Worm (Caenorhabditis elegans) whole organism, young adult: ENCODE results near the gene C45G9.11.

Source experiments
- B0019.2 ChIP-seq: fragments of 200-800 bp; sonication (Bioruptor generic); conservative IDR thresholded peaks from 2 replicates; pipeline ENCODE4 v1.3.6; 2022; ENCODE audit warnings: missing genetic modification reagents, missing genetic modification characterization, missing compliant biosample characterization
- B0261.1 ChIP-seq: sonication (generic microtip); optimal IDR thresholded peaks from 2 replicates; lab custom pipeline; 2016; ENCODE audit warnings: mild to moderate bottlenecking, missing genetic modification characterization, moderate library complexity, missing compliant biosample characterization
- B0336.3 ChIP-seq: fragments of 200-800 bp; sonication (Bioruptor generic); IDR thresholded peaks from 2 replicates; pipeline ENCODE4 v1.3.6; 2022; ENCODE audit warnings: missing genetic modification characterization, missing compliant biosample characterization
- C06A6.2 ChIP-seq: fragments of 200-800 bp; sonication (Bioruptor generic); conservative IDR thresholded peaks from 2 replicates; pipeline ENCODE4 v1.3.6; 2022; ENCODE audit warnings: missing genetic modification characterization, missing compliant biosample characterization
- C17E4.6 ChIP-seq: fragments of 200-800 bp; sonication (Bioruptor generic); IDR thresholded peaks from 2 replicates; pipeline ENCODE4 v1.3.6; 2022; ENCODE audit warnings: missing genetic modification reagents, missing genetic modification characterization, missing compliant biosample characterization
- F22D6.2 ChIP-seq: sonication (generic microtip); optimal IDR thresholded peaks from 2 replicates; lab custom pipeline; 2016; ENCODE audit warnings: mild to moderate bottlenecking, missing genetic modification characterization, missing compliant biosample characterization
- F23B12.7 ChIP-seq: sonication (generic microtip); optimal IDR thresholded peaks from 2 replicates; lab custom pipeline; 2017; ENCODE audit warnings: missing genetic modification characterization, mild to moderate bottlenecking, missing compliant biosample characterization, antibody characterized with exemption, moderate library complexity; ENCODE audit not compliant: insufficient read depth
- F37B4.10 ChIP-seq: fragments of 200-800 bp; sonication (Bioruptor generic); IDR thresholded peaks from 2 replicates; pipeline ENCODE4 v1.3.6; 2022; ENCODE audit warnings: missing genetic modification characterization, missing compliant biosample characterization
- Y53G8AR.9 ChIP-seq: fragments of 200-800 bp; sonication (Bioruptor generic); conservative IDR thresholded peaks from 2 replicates; pipeline ENCODE4 v1.3.6; 2022; ENCODE audit warnings: missing genetic modification reagents, missing genetic modification characterization, missing compliant biosample characterization
- Y67H2A.10 ChIP-seq: fragments of 200-800 bp; sonication (Bioruptor generic); conservative IDR thresholded peaks from 2 replicates; pipeline ENCODE4 v1.3.6; 2022; ENCODE audit warnings: missing genetic modification reagents, missing genetic modification characterization, missing compliant biosample characterization
- Y79H2A.3 ChIP-seq: fragments of 200-800 bp; sonication (Bioruptor generic); conservative IDR thresholded peaks from 2 replicates; pipeline ENCODE4 v1.3.6; 2022; ENCODE audit warnings: missing genetic modification reagents, missing genetic modification characterization, missing compliant biosample characterization
- Y95B8A.8 ChIP-seq: fragments of 200-800 bp; sonication (Bioruptor generic); IDR thresholded peaks from 2 replicates; pipeline ENCODE4 v1.3.6; 2022; ENCODE audit warnings: missing genetic modification reagents, missing genetic modification characterization, missing compliant biosample characterization
- akir-1 ChIP-seq: fragments of 200-800 bp; sonication (Bioruptor generic); optimal IDR thresholded peaks from 2 replicates; lab custom pipeline; 2018; ENCODE audit warnings: mild to moderate bottlenecking, missing genetic modification characterization, moderate library complexity, missing compliant biosample characterization
- athp-1 ChIP-seq: sonication (generic microtip); optimal IDR thresholded peaks from 2 replicates; lab custom pipeline; 2017; ENCODE audit warnings: mild to moderate bottlenecking, missing genetic modification characterization, missing compliant biosample characterization
- bed-1 ChIP-seq: fragments of 200-800 bp; sonication (Bioruptor generic); IDR thresholded peaks from 2 replicates; pipeline ENCODE4 v1.3.6; 2022; ENCODE audit warnings: missing genetic modification reagents, missing genetic modification characterization, missing compliant biosample characterization
- ceh-58 ChIP-seq: fragments of 200-800 bp; sonication (Bioruptor generic); IDR thresholded peaks from 2 replicates; pipeline ENCODE4 v1.3.6; 2022; ENCODE audit warnings: missing genetic modification characterization, missing compliant biosample characterization
- dox-1 ChIP-seq: fragments of 200-800 bp; sonication (Bioruptor generic); IDR thresholded peaks from 2 replicates; pipeline ENCODE4 v1.3.6; 2022; ENCODE audit warnings: missing genetic modification reagents, missing genetic modification characterization, missing compliant biosample characterization
- dpff-1 ChIP-seq: sonication (generic microtip); optimal IDR thresholded peaks from 2 replicates; lab custom pipeline; 2017; ENCODE audit warnings: mild to moderate bottlenecking, missing genetic modification characterization, missing compliant biosample characterization
- egrh-3 ChIP-seq: fragments of 200-800 bp; sonication (Bioruptor generic); IDR thresholded peaks from 2 replicates; pipeline ENCODE4 v1.3.6; 2022; ENCODE audit warnings: missing genetic modification reagents, missing genetic modification characterization, missing compliant biosample characterization
- gei-17 ChIP-seq: fragments of 200-800 bp; sonication (Bioruptor generic); optimal IDR thresholded peaks from 2 replicates; lab custom pipeline; 2018; ENCODE audit warnings: mild to moderate bottlenecking, missing genetic modification characterization, missing compliant biosample characterization
- hrde-1 ChIP-seq: sonication (generic microtip); optimal IDR thresholded peaks from 2 replicates; lab custom pipeline; 2016; ENCODE audit warnings: missing genetic modification characterization, mild to moderate bottlenecking, missing compliant biosample characterization, moderate library complexity, missing genotype, missing genetic modification reagents, borderline replicate concordance
- hsf-1 ChIP-seq: fragments of 200-800 bp; sonication (Bioruptor generic); IDR thresholded peaks from 2 replicates; pipeline ENCODE4 v1.3.6; 2022; ENCODE audit warnings: missing genetic modification reagents, missing genetic modification characterization, missing compliant biosample characterization
- lag-1 ChIP-seq: fragments of 200-800 bp; sonication (Bioruptor generic); IDR thresholded peaks from 2 replicates; pipeline ENCODE4 v1.3.6; 2022; ENCODE audit warnings: missing genetic modification reagents, missing genetic modification characterization, missing compliant biosample characterization
- lin-26 ChIP-seq: fragments of 200-800 bp; sonication (Bioruptor generic); IDR thresholded peaks from 2 replicates; pipeline ENCODE4 v1.3.6; 2022; ENCODE audit warnings: missing genetic modification reagents, missing genetic modification characterization, missing compliant biosample characterization
- lin-35 ChIP-seq, 3 experiments: fragments of 150-350 bp in 2 of 3; sonication (generic microtip) in 1 of 3; optimal IDR thresholded peaks; 2 replicates each; lab custom pipeline; 2014 to 2018; ENCODE audit warnings: missing biosample characterization in 3 of 3, missing genetic modification characterization in 3 of 3, missing genetic modification reagents in 3 of 3
- lin-40 ChIP-seq: sonication (generic microtip); optimal IDR thresholded peaks from 2 replicates; lab custom pipeline; 2016; ENCODE audit warnings: missing genetic modification characterization, mild to moderate bottlenecking, missing compliant biosample characterization, missing genotype, missing genetic modification reagents
- lin-54 ChIP-seq: fragments of 200-800 bp; sonication (Bioruptor generic); optimal IDR thresholded peaks from 2 replicates; lab custom pipeline; 2018; ENCODE audit warnings: mild to moderate bottlenecking, missing genetic modification characterization, missing compliant biosample characterization
- madf-8 ChIP-seq: fragments of 200-800 bp; sonication (Bioruptor generic); conservative IDR thresholded peaks from 2 replicates; pipeline ENCODE4 v1.3.6; 2022; ENCODE audit warnings: missing genetic modification reagents, missing genetic modification characterization, missing compliant biosample characterization
- mes-4 ChIP-seq: sonication (generic microtip); optimal IDR thresholded peaks from 2 replicates; lab custom pipeline; 2016; ENCODE audit warnings: missing genotype, missing genetic modification characterization, missing compliant biosample characterization
- mxl-1 ChIP-seq: sonication (generic microtip); optimal IDR thresholded peaks from 2 replicates; lab custom pipeline; 2016; ENCODE audit warnings: missing genetic modification characterization, missing compliant biosample characterization
- nfya-1 ChIP-seq: sonication (generic microtip); optimal IDR thresholded peaks from 2 replicates; lab custom pipeline; 2017; ENCODE audit warnings: antibody characterized with exemption, missing compliant biosample characterization, missing genetic modification characterization, borderline replicate concordance; ENCODE audit not compliant: insufficient read depth
- rec-8 ChIP-seq, 2 experiments: sonication (generic microtip); optimal IDR thresholded peaks; 2 replicates each; lab custom pipeline; 2016; ENCODE audit warnings: mild to moderate bottlenecking in 2 of 2, missing genetic modification characterization in 2 of 2, missing genetic modification reagents in 2 of 2, missing genotype in 2 of 2, missing biosample characterization in 1 of 2, missing compliant biosample characterization in 1 of 2, moderate library complexity in 1 of 2
- repo-1 ChIP-seq: sonication (generic microtip); optimal IDR thresholded peaks from 2 replicates; lab custom pipeline; 2017; ENCODE audit warnings: mild to moderate bottlenecking, missing genetic modification characterization, missing compliant biosample characterization
- snpc-3.4 ChIP-seq: sonication (generic microtip); optimal IDR thresholded peaks from 2 replicates; lab custom pipeline; 2017; ENCODE audit warnings: missing genetic modification characterization, mild to moderate bottlenecking, missing compliant biosample characterization, antibody characterized with exemption, moderate library complexity, missing genotype, missing genetic modification reagents
- sptf-2 ChIP-seq: fragments of 200-800 bp; sonication (Bioruptor generic); optimal IDR thresholded peaks from 2 replicates; lab custom pipeline; 2018; ENCODE audit warnings: mild to moderate bottlenecking, missing genetic modification characterization, missing compliant biosample characterization
- unc-62 ChIP-seq: fragments of 150-350 bp; optimal IDR thresholded peaks from 2 replicates; lab custom pipeline; 2014; ENCODE audit warnings: missing biosample characterization, missing genetic modification reagents, missing genetic modification characterization
- zim-3 ChIP-seq: sonication (generic microtip); optimal IDR thresholded peaks from 2 replicates; lab custom pipeline; 2017; ENCODE audit warnings: mild to moderate bottlenecking, missing genetic modification characterization, moderate library complexity, missing compliant biosample characterization
- ztf-3 ChIP-seq: fragments of 200-800 bp; sonication (Bioruptor generic); optimal IDR thresholded peaks from 2 replicates; lab custom pipeline; 2018; ENCODE audit warnings: mild to moderate bottlenecking, missing genetic modification characterization, missing compliant biosample characterization

Gene C45G9.11

ce11 chrIII:5094506-5094905 is 26.0 kb upstream of the C45G9.11 start, which contains the start of gene F54D8.10:
TSS of gene F54D8.10 (plus strand) at chrIII:5094806.
- TF ChIP-seq rec-8 (tag; optimal IDR thresholded peaks at IDR 0.05; lab: Kevin White, UChicago) (no peak), Y67H2A.10 (GFP tag; lab: Robert Waterston, UW) (no peak), repo-1 (tag; lab: Kevin White, UChicago) (no peak), dox-1 (GFP tag; lab: Robert Waterston, UW) (no peak), lin-35 (GFP tag; optimal IDR thresholded peaks at IDR 0.05; lab: Kevin White, UChicago) (no peak), C06A6.2 (GFP tag; lab: Robert Waterston, UW) (no peak), unc-62 (GFP tag; lab: Kevin White, UChicago) (no peak), C17E4.6 (GFP tag; lab: Robert Waterston, UW) (no peak), B0261.1 (no peak), madf-8 (GFP tag; lab: Robert Waterston, UW) (no peak), Y79H2A.3 (GFP tag; lab: Robert Waterston, UW) (no peak), akir-1 (GFP tag; lab: Kevin White, UChicago) (no peak), nfya-1 (tag; lab: Kevin White, UChicago) (no peak)

DNA sequence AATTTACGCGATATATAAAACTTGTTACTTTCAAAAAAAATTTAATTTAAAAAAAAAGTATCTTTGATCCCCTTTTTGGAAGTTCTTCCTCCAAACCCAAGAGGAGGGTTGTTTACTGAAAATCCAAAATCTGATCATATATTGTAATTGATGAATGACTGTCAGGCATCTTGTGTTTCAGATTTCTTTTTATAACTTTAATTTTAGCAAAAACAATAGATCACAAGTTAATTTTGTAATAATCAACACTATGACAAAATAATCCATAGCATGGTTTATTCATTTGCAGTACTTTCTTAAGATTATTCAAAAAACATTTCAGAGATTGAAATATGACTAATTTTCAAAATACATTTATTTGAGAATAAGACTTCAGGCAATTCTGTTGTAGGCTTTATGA is 23.8 kb upstream of the C45G9.11 start:
- TF ChIP-seq egrh-3 (GFP tag; lab: Robert Waterston, UW): no peak
- no peak for TF ChIP-seq lin-54 (GFP tag; lab: Kevin White, UChicago)
- TF ChIP-seq lag-1 (GFP tag; lab: Robert Waterston, UW): no peak
- no peak for TF ChIP-seq athp-1 (tag; lab: Kevin White, UChicago)
- no peak for TF ChIP-seq Y53G8AR.9 (GFP tag; lab: Robert Waterston, UW)
- no peak for TF ChIP-seq lin-40 (tag; lab: Kevin White, UChicago)
- TF ChIP-seq F22D6.2: no peak
- TF ChIP-seq mes-4 (tag; lab: Kevin White, UChicago): no peak

DNA sequence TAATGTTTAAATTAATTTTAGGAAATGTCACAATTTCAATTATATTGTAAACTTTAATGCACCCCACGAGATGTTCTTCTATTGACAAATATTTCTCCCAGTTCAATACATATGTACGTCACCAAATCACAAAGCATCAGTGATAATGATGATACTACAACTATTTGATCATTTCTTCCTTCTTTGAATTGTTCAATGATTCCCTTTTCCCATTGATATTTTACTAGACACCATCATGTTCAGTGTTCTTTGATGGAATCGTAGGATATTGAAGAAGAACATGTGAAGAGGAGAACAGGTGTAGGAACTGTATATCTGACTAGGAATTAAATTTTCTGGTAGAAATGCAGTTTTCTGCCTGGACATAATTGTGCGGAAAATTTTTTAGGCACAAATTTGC is 21.0 kb upstream of the C45G9.11 start:
- TF ChIP-seq hrde-1 (tag; lab: Kevin White, UChicago): no peak
- no peak for TF ChIP-seq snpc-3.4 (tag; lab: Kevin White, UChicago)
- TF ChIP-seq ceh-58 (GFP tag; lab: Robert Waterston, UW): no peak
- no peak for TF ChIP-seq Y95B8A.8 (GFP tag; lab: Robert Waterston, UW)
- no peak for TF ChIP-seq Y67H2A.10 (GFP tag; lab: Robert Waterston, UW)
- no peak for TF ChIP-seq gei-17 (GFP tag; lab: Kevin White, UChicago)
- TF ChIP-seq zim-3 (tag; lab: Kevin White, UChicago): no peak
- TF ChIP-seq lin-40 (tag; lab: Kevin White, UChicago): no peak
- TF ChIP-seq bed-1 (GFP tag; lab: Robert Waterston, UW): no peak
- TF ChIP-seq ztf-3 (GFP tag; lab: Kevin White, UChicago): no peak
- TF ChIP-seq F37B4.10 (GFP tag; lab: Robert Waterston, UW): no peak
- TF ChIP-seq lin-26 (GFP tag; lab: Robert Waterston, UW): no peak
- TF ChIP-seq mes-4 (tag; lab: Kevin White, UChicago): no peak
- TF ChIP-seq dpff-1: no peak
- TF ChIP-seq madf-8 (GFP tag; lab: Robert Waterston, UW): no peak
- TF ChIP-seq hsf-1 (GFP tag; lab: Robert Waterston, UW): no peak

DNA sequence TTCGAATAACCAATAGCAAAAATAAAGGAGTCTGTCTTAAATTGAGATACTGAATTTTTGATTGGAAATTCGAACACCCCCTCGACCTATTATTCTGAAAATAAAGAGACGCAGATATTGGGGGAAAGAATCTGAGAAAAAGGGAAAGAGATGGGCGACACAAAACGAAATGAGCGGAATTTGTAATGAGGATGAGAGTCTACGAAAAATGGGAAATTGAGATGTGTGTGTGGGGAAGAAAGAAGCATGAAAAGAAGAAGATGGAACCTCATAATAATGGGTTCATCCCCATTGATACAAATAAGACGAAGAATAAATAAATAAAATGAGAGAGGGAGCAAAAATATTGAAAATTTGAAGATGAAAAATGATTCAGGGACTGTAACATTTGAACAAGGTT is 17.0 kb upstream of the C45G9.11 start, which contains the start of gene cah-1:
Gene cah-1 (minus strand): TSS at position 101 of the 400 bp plus-strand sequence.
- TF ChIP-seq B0336.3 (GFP tag; lab: Robert Waterston, UW): no peak
- no peak for TF ChIP-seq hrde-1 (tag; lab: Kevin White, UChicago)
- TF ChIP-seq mxl-1: no peak
- TF ChIP-seq B0019.2 (GFP tag; lab: Robert Waterston, UW): no peak
- no peak for TF ChIP-seq sptf-2 (GFP tag; lab: Kevin White, UChicago)
- TF ChIP-seq unc-62 (GFP tag; lab: Kevin White, UChicago): no peak
- TF ChIP-seq F23B12.7: no peak
- no peak for TF ChIP-seq egrh-3 (GFP tag; lab: Robert Waterston, UW)
- no peak for TF ChIP-seq rec-8 (tag; optimal IDR thresholded peaks at IDR 0.05; lab: Kevin White, UChicago)
